Fruit fly (Drosophila melanogaster) whole organism, adult: ENCODE measurements around the gene CG13640.

ENCODE experiments used
- CG11617 ChIP-seq: fragments of 200-800 bp; sonication (Bioruptor generic); optimal IDR thresholded peaks from 2 replicates; lab custom pipeline; 2017; ENCODE audit warnings: mild to moderate bottlenecking, missing biosample characterization, missing genetic modification reagents, missing genetic modification characterization
- CG12768 ChIP-seq: fragments of 200-800 bp; sonication (Bioruptor generic); optimal IDR thresholded peaks from 2 replicates; lab custom pipeline; 2017; ENCODE audit warnings: missing biosample characterization, missing genetic modification characterization, mild to moderate bottlenecking, moderate library complexity, missing genetic modification reagents
- CG14711 ChIP-seq: fragments of 200-800 bp; sonication (Bioruptor generic); optimal IDR thresholded peaks from 2 replicates; lab custom pipeline; 2018; ENCODE audit warnings: missing biosample characterization, mild to moderate bottlenecking, missing genetic modification characterization, moderate library complexity
- CG1620 ChIP-seq: fragments of 200-800 bp; sonication (Bioruptor generic); optimal IDR thresholded peaks from 2 replicates; lab custom pipeline; 2016; ENCODE audit warnings: missing biosample characterization, missing genetic modification characterization
- CG33017 ChIP-seq: fragments of 200-800 bp; sonication (Bioruptor generic); optimal IDR thresholded peaks from 2 replicates; lab custom pipeline; 2018; ENCODE audit warnings: missing biosample characterization, mild to moderate bottlenecking, missing genetic modification characterization, moderate library complexity
- CG7045 ChIP-seq: fragments of 200-800 bp; sonication (Bioruptor generic); optimal IDR thresholded peaks from 2 replicates; lab custom pipeline; 2017; ENCODE audit warnings: missing biosample characterization, mild to moderate bottlenecking, missing genetic modification characterization
- Clk ChIP-seq: fragments of 200-800 bp; sonication (Bioruptor generic); optimal IDR thresholded peaks from 2 replicates; lab custom pipeline; 2017; ENCODE audit warnings: missing biosample characterization, missing genetic modification characterization
- Hr96 ChIP-seq: fragments of 200-800 bp; sonication (Bioruptor generic); optimal IDR thresholded peaks from 2 replicates; lab custom pipeline; 2016; ENCODE audit warnings: missing biosample characterization, missing genetic modification characterization
- Mnt ChIP-seq: fragments of 200-800 bp; sonication (Bioruptor generic); optimal IDR thresholded peaks from 2 replicates; lab custom pipeline; 2016; ENCODE audit warnings: missing biosample characterization, mild to moderate bottlenecking, missing genetic modification characterization
- kay ChIP-seq: fragments of 200-800 bp; sonication (Bioruptor generic); peaks from one replicate; lab custom pipeline; 2016; ENCODE audit warnings: missing biosample characterization, missing genetic modification characterization, borderline replicate concordance
- pad ChIP-seq: fragments of 200-800 bp; sonication (Bioruptor generic); optimal IDR thresholded peaks from 3 replicates; lab custom pipeline; 2017; ENCODE audit warnings: missing biosample characterization, missing genetic modification characterization, mild to moderate bottlenecking, moderate library complexity, missing genetic modification reagents
- tj ChIP-seq: fragments of 200-800 bp; sonication (Bioruptor generic); optimal IDR thresholded peaks from 3 replicates; lab custom pipeline; 2017; ENCODE audit warnings: missing biosample characterization, mild to moderate bottlenecking, missing genetic modification characterization, moderate library complexity
- toe ChIP-seq: fragments of 200-800 bp; sonication (Bioruptor generic); optimal IDR thresholded peaks from 2 replicates; lab custom pipeline; 2016; ENCODE audit warnings: missing biosample characterization, missing genetic modification characterization

DNA sequence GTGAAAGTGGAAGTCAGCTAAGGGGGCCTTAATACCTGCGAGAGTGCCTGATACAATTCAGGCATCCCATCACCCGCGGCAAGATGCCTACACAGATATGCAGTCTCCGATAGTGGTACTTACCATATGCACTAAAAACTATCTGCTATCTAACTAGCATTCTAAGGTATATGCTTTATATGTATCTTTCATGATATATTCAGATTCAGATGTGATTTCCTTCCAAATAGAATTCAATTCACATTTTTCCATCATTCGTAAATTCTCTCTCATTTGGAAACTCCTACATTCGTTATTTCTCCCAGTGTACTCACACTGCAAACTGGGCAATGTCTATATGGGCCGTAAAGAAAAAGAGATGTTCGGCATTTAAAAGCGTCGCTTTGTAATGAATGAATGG lies 24.5 kb upstream of the CG13640 start:
- TF ChIP-seq pad (GFP tag; lab: Kevin White, UChicago) (no peak), Mnt (GFP tag; lab: Kevin White, UChicago) (no peak), CG7045 (GFP tag; lab: Kevin White, UChicago) (no peak), toe (GFP tag; lab: Kevin White, UChicago) (no peak), tj (GFP tag; lab: Kevin White, UChicago) (no peak), CG12768 (GFP tag; lab: Kevin White, UChicago) (no peak), CG11617 (GFP tag; lab: Kevin White, UChicago) (no peak), kay (GFP tag; lab: Kevin White, UChicago) (no peak), Hr96 (no peak), CG1620 (GFP tag; lab: Kevin White, UChicago) (no peak), CG14711 (tag; lab: Kevin White, UChicago) (no peak), Clk (GFP tag; lab: Kevin White, UChicago) (no peak), CG33017 (tag; lab: Kevin White, UChicago) (no peak)
